Fruit fly (Drosophila melanogaster) whole organism, embryonic: ENCODE data around the gene dao.

Source experiments
- Bdp1 ChIP-seq: fragments of 200-800 bp; sonication (Bioruptor generic); optimal IDR thresholded peaks from 3 replicates; lab custom pipeline; 2016; ENCODE audit warnings: missing biosample characterization, missing genetic modification characterization
- Bteb2 ChIP-seq: fragments of 200-800 bp; sonication (Bioruptor generic); optimal IDR thresholded peaks from 2 replicates; lab custom pipeline; 2016; ENCODE audit warnings: missing biosample characterization, missing genetic modification characterization
- CG10147 ChIP-seq: fragments of 200-800 bp; sonication (Bioruptor generic); optimal IDR thresholded peaks from 2 replicates; lab custom pipeline; 2019; ENCODE audit warnings: missing biosample characterization, mild to moderate bottlenecking, missing genetic modification characterization, moderate library complexity
- CG10267 ChIP-seq: fragments of 200-800 bp; sonication (Bioruptor generic); optimal IDR thresholded peaks from 2 replicates; lab custom pipeline; 2018; ENCODE audit warnings: missing biosample characterization, mild to moderate bottlenecking, missing genetic modification characterization, moderate library complexity
- CG17359 ChIP-seq: fragments of 200-800 bp; sonication (Bioruptor generic); optimal IDR thresholded peaks from 3 replicates; lab custom pipeline; 2018; ENCODE audit warnings: missing biosample characterization, mild to moderate bottlenecking, missing genetic modification characterization, moderate library complexity
- CG18262 ChIP-seq: fragments of 200-800 bp; optimal IDR thresholded peaks from 3 replicates; lab custom pipeline; 2019; ENCODE audit warnings: missing biosample characterization, mild to moderate bottlenecking, missing genetic modification characterization, moderate library complexity
- CG18619 ChIP-seq: fragments of 200-800 bp; sonication (Bioruptor generic); optimal IDR thresholded peaks from 3 replicates; lab custom pipeline; 2017; ENCODE audit warnings: missing biosample characterization, mild to moderate bottlenecking, missing genetic modification characterization
- CG2120 ChIP-seq: fragments of 200-800 bp; sonication (Bioruptor generic); optimal IDR thresholded peaks from 3 replicates; lab custom pipeline; 2016; ENCODE audit warnings: missing biosample characterization, missing genetic modification characterization
- CG2678 ChIP-seq: fragments of 200-800 bp; sonication (Bioruptor generic); optimal IDR thresholded peaks from 3 replicates; lab custom pipeline; 2019; ENCODE audit warnings: missing biosample characterization, mild to moderate bottlenecking, missing genetic modification characterization, moderate library complexity
- CG34224 ChIP-seq: fragments of 200-800 bp; sonication (Bioruptor generic); IDR thresholded peaks from 3 replicates; pipeline ENCODE4 v1.3.6; 2022; ENCODE audit warnings: missing biosample characterization, missing genetic modification characterization; ENCODE audit not compliant: partially characterized antibody
- CG6175 ChIP-seq: fragments of 200-800 bp; sonication (Bioruptor generic); IDR thresholded peaks from 3 replicates; pipeline ENCODE4 v1.3.6; 2022; ENCODE audit warnings: missing biosample characterization, missing genetic modification characterization
- CG6689 ChIP-seq: fragments of 200-800 bp; sonication (Bioruptor generic); IDR thresholded peaks from 2 replicates; pipeline ENCODE4 v1.3.6; 2022; ENCODE audit warnings: missing biosample characterization, missing genetic modification characterization
- CG6813 ChIP-seq: fragments of 200-800 bp; sonication (Bioruptor generic); optimal IDR thresholded peaks from 2 replicates; lab custom pipeline; 2017; ENCODE audit warnings: missing biosample characterization, missing genetic modification characterization, mild to moderate bottlenecking, moderate library complexity, missing genetic modification reagents
- CG7271 ChIP-seq: fragments of 200-800 bp; sonication (Bioruptor generic); optimal IDR thresholded peaks from 2 replicates; lab custom pipeline; 2018; ENCODE audit warnings: missing biosample characterization, mild to moderate bottlenecking, missing genetic modification characterization, moderate library complexity
- CG7839 ChIP-seq: fragments of 200-800 bp; sonication (Bioruptor generic); optimal IDR thresholded peaks from 3 replicates; lab custom pipeline; 2018; ENCODE audit warnings: missing biosample characterization, mild to moderate bottlenecking, missing genetic modification characterization, moderate library complexity
- CG9727 ChIP-seq: fragments of 200-800 bp; sonication (Bioruptor generic); optimal IDR thresholded peaks from 3 replicates; lab custom pipeline; 2017; ENCODE audit warnings: missing biosample characterization, mild to moderate bottlenecking, missing genetic modification characterization
- CG9876 ChIP-seq: fragments of 200-800 bp; sonication (Bioruptor generic); optimal IDR thresholded peaks from 2 replicates; lab custom pipeline; 2016; ENCODE audit warnings: missing biosample characterization, missing genetic modification characterization
- Dll ChIP-seq: fragments of 200-800 bp; sonication (Bioruptor generic); IDR thresholded peaks from 4 replicates; pipeline ENCODE4 v1.3.6; 2022; ENCODE audit warnings: missing biosample characterization, missing genetic modification characterization; ENCODE audit not compliant: partially characterized antibody
- Fer1 ChIP-seq: fragments of 200-800 bp; sonication (Bioruptor generic); optimal IDR thresholded peaks from 2 replicates; lab custom pipeline; 2017; ENCODE audit warnings: missing biosample characterization, mild to moderate bottlenecking, missing genetic modification characterization
- HLHmδ ChIP-seq: fragments of 200-800 bp; sonication (Bioruptor generic); optimal IDR thresholded peaks from 2 replicates; lab custom pipeline; 2018; ENCODE audit warnings: missing biosample characterization, mild to moderate bottlenecking, missing genetic modification characterization, moderate library complexity
- Hmx ChIP-seq: fragments of 200-800 bp; sonication (Bioruptor generic); optimal IDR thresholded peaks from 2 replicates; lab custom pipeline; 2016; ENCODE audit warnings: missing biosample characterization, missing genetic modification characterization
- Lhr ChIP-seq: fragments of 200-800 bp; sonication (Bioruptor generic); optimal IDR thresholded peaks from 3 replicates; lab custom pipeline; 2017; ENCODE audit warnings: mild to moderate bottlenecking, missing biosample characterization, missing genetic modification reagents, missing genetic modification characterization
- Sin3A ChIP-seq: fragments of >200 bp; optimal IDR thresholded peaks from 2 replicates; lab custom pipeline; 2018
- Sry-β ChIP-seq: fragments of 200-800 bp; sonication (Bioruptor generic); optimal IDR thresholded peaks from 2 replicates; lab custom pipeline; 2018; ENCODE audit warnings: missing biosample characterization, mild to moderate bottlenecking, missing genetic modification characterization, moderate library complexity
- ato ChIP-seq: fragments of 200-800 bp; sonication (Bioruptor generic); IDR thresholded peaks from 2 replicates; pipeline ENCODE4 v1.3.6; 2022; ENCODE audit warnings: missing biosample characterization, missing genetic modification characterization; ENCODE audit not compliant: partially characterized antibody
- bcd ChIP-seq: fragments of 200-800 bp; sonication (Bioruptor generic); optimal IDR thresholded peaks from 2 replicates; lab custom pipeline; 2017; ENCODE audit warnings: missing biosample characterization, mild to moderate bottlenecking, missing genetic modification characterization
- cad ChIP-seq: fragments of >200 bp; optimal IDR thresholded peaks from 2 replicates; lab custom pipeline; 2017; ENCODE audit warnings: missing biosample characterization, missing genetic modification characterization
- cg ChIP-seq: fragments of 200-800 bp; sonication (Bioruptor generic); optimal IDR thresholded peaks from 3 replicates; lab custom pipeline; 2019; ENCODE audit warnings: missing biosample characterization, mild to moderate bottlenecking, missing genetic modification characterization, moderate library complexity
- dm ChIP-seq: fragments of 200-800 bp; sonication (Bioruptor generic); optimal IDR thresholded peaks from 3 replicates; lab custom pipeline; 2016; ENCODE audit warnings: missing biosample characterization, missing genetic modification characterization
- dmrt11E ChIP-seq: fragments of 200-800 bp; sonication (Bioruptor generic); optimal IDR thresholded peaks from 3 replicates; lab custom pipeline; 2018; ENCODE audit warnings: missing biosample characterization, mild to moderate bottlenecking, missing genetic modification characterization, moderate library complexity
- dpn ChIP-seq, 2 experiments: fragments of 200-800 bp; sonication (Bioruptor generic); optimal IDR thresholded peaks; 3 replicates each; lab custom pipeline; 2016; ENCODE audit warnings: missing biosample characterization in 2 of 2, missing genetic modification characterization in 2 of 2
- eve ChIP-seq, 2 experiments: fragments of >200 bp; optimal IDR thresholded peaks; 2 replicates each; lab custom pipeline; 2017; ENCODE audit warnings: missing biosample characterization in 2 of 2, missing genetic modification characterization in 2 of 2
- gfzf ChIP-seq: fragments of 200-800 bp; sonication (Bioruptor generic); optimal IDR thresholded peaks from 2 replicates; lab custom pipeline; 2016; ENCODE audit warnings: missing biosample characterization, mild to moderate bottlenecking, missing genetic modification characterization, moderate library complexity
- hkb ChIP-seq, 2 experiments: fragments of 200-800 bp in 1 of 2; fragments of >200 bp in 1 of 2; sonication (Bioruptor generic) in 1 of 2; IDR thresholded peaks in 1 of 2; optimal IDR thresholded peaks in 1 of 2; 2 replicates each; pipeline versions ENCODE4 v1.3.6 to Lab custom; 2017 to 2022; ENCODE audit warnings: missing biosample characterization in 1 of 2, missing genetic modification characterization in 1 of 2
- jigr1 ChIP-seq: fragments of 200-800 bp; sonication (Bioruptor generic); IDR thresholded peaks from 3 replicates; pipeline ENCODE4 v1.3.6; 2022; ENCODE audit warnings: missing biosample characterization, missing genetic modification characterization
- jing ChIP-seq: fragments of 200-800 bp; sonication (Bioruptor generic); optimal IDR thresholded peaks from 2 replicates; lab custom pipeline; 2018; ENCODE audit warnings: missing biosample characterization, mild to moderate bottlenecking, missing genetic modification characterization
- lmd ChIP-seq: fragments of 200-800 bp; sonication (Bioruptor generic); IDR thresholded peaks from 2 replicates; pipeline ENCODE4 v1.3.6; 2022; ENCODE audit warnings: missing biosample characterization, missing genetic modification characterization
- maf-S ChIP-seq: fragments of 200-800 bp; sonication (Bioruptor generic); optimal IDR thresholded peaks from 2 replicates; lab custom pipeline; 2016; ENCODE audit warnings: missing biosample characterization, missing genetic modification characterization
- nau ChIP-seq: fragments of 200-800 bp; sonication (Bioruptor generic); optimal IDR thresholded peaks from 3 replicates; lab custom pipeline; 2017; ENCODE audit warnings: missing biosample characterization, mild to moderate bottlenecking, missing genetic modification characterization, missing genetic modification reagents
- rib ChIP-seq: fragments of 200-800 bp; sonication (Bioruptor generic); IDR thresholded peaks from 2 replicates; pipeline ENCODE4 v1.3.6; 2022; ENCODE audit warnings: missing biosample characterization, missing genetic modification characterization
- row ChIP-seq: fragments of 200-800 bp; sonication (Bioruptor generic); IDR thresholded peaks from 3 replicates; pipeline ENCODE4 v1.3.6; 2022; ENCODE audit warnings: missing biosample characterization, missing genetic modification characterization
- sc ChIP-seq, 3 experiments: fragments of >200 bp in 2 of 3; fragments of 200-800 bp in 1 of 3; sonication (Bioruptor generic) in 1 of 3; optimal IDR thresholded peaks; 2 replicates in 2 of 3; 3 replicates in 1 of 3; lab custom pipeline; 2017; ENCODE audit warnings: mild to moderate bottlenecking in 1 of 3, missing biosample characterization in 1 of 3, missing genetic modification characterization in 1 of 3, missing genetic modification reagents in 1 of 3
- shn ChIP-seq: fragments of 200-800 bp; sonication (Bioruptor generic); optimal IDR thresholded peaks from 3 replicates; lab custom pipeline; 2016; ENCODE audit warnings: missing biosample characterization, missing genetic modification characterization
- sim ChIP-seq: fragments of 200-800 bp; sonication (Bioruptor generic); IDR thresholded peaks from 2 replicates; pipeline ENCODE4 v1.3.6; 2022; ENCODE audit warnings: missing biosample characterization, missing genetic modification characterization
- slbo ChIP-seq: fragments of 200-800 bp; sonication (Bioruptor generic); IDR thresholded peaks from 2 replicates; pipeline ENCODE4 v1.3.6; 2022; ENCODE audit warnings: missing biosample characterization, missing genetic modification characterization
- stc ChIP-seq: fragments of 200-800 bp; sonication (Bioruptor generic); IDR thresholded peaks from 2 replicates; pipeline ENCODE4 v1.3.6; 2022; ENCODE audit warnings: missing biosample characterization, missing genetic modification characterization
- toy ChIP-seq: fragments of 200-800 bp; sonication (Bioruptor generic); IDR thresholded peaks from 2 replicates; pipeline ENCODE4 v1.3.6; 2022; ENCODE audit warnings: missing biosample characterization, missing genetic modification characterization
- unc-4 ChIP-seq: fragments of 200-800 bp; sonication (Bioruptor generic); IDR thresholded peaks from 2 replicates; pipeline ENCODE4 v1.3.6; 2022; ENCODE audit warnings: missing biosample characterization, missing genetic modification characterization; ENCODE audit not compliant: partially characterized antibody
- unpg ChIP-seq: fragments of 200-800 bp; sonication (Bioruptor generic); optimal IDR thresholded peaks from 3 replicates; lab custom pipeline; 2018; ENCODE audit warnings: missing biosample characterization, mild to moderate bottlenecking, missing genetic modification characterization, moderate library complexity
- wek ChIP-seq: fragments of 200-800 bp; sonication (Bioruptor generic); optimal IDR thresholded peaks from 3 replicates; lab custom pipeline; 2018; ENCODE audit warnings: missing biosample characterization, mild to moderate bottlenecking, missing genetic modification characterization, moderate library complexity

dao gene

dm6 chr2L:15256249-15256648 is 7.6 kb downstream of the dao start, which contains the start of the genes PolD3 and Uxt (continued):
- TF ChIP-seq Hmx (GFP tag; lab: Kevin White, UChicago) (no peak), bcd (no peak), jigr1 (GFP tag; lab: Robert Waterston, UW) (no peak), toy (GFP tag; lab: Robert Waterston, UW) (no peak), stc (GFP tag; lab: Robert Waterston, UW) (no peak), unpg (no peak), hkb (optimal IDR thresholded peaks at IDR 0.05; lab: Kevin White, UChicago) (no peak), hkb (GFP tag; IDR thresholded peaks at IDR 0.05; lab: Robert Waterston, UW) (no peak), CG10147 (GFP tag; lab: Kevin White, UChicago) (no peak), nau (GFP tag; lab: Kevin White, UChicago) (no peak), dmrt11E (no peak), Lhr (GFP tag; lab: Kevin White, UChicago) (no peak), CG10267 (tag; lab: Kevin White, UChicago) (peak; percentile 25), CG2678 (tag; lab: Kevin White, UChicago) (no peak), Sin3A (no peak), dm (GFP tag; lab: Kevin White, UChicago) (no peak), jing (GFP tag; lab: Kevin White, UChicago) (no peak), CG2120 (no peak), cg (GFP tag; lab: Kevin White, UChicago) (no peak), Fer1 (GFP tag; lab: Kevin White, UChicago) (no peak), CG18619 (no peak), lmd (GFP tag; lab: Robert Waterston, UW) (no peak), CG6175 (GFP tag; lab: Robert Waterston, UW) (no peak), ato (GFP tag; lab: Robert Waterston, UW) (no peak), maf-S (GFP tag; lab: Kevin White, UChicago) (no peak), CG7271 (no peak), gfzf (peak; percentile 63), sc (optimal IDR thresholded peaks at IDR 0.05; lab: Kevin White, UChicago) (no peak), sc (GFP tag; optimal IDR thresholded peaks at IDR 0.05; lab: Kevin White, UChicago) (no peak), CG6689 (GFP tag; lab: Robert Waterston, UW) (no peak), shn (no peak), unc-4 (no peak; the same call in 1 of the 2 replicates), rib (GFP tag; lab: Robert Waterston, UW) (no peak), row (GFP tag; lab: Robert Waterston, UW) (peak; percentile 78), sim (GFP tag; lab: Robert Waterston, UW) (no peak), HLHmδ (GFP tag; lab: Kevin White, UChicago) (no peak), Sry-β (GFP tag; lab: Kevin White, UChicago) (peak; percentile 90), Bteb2 (GFP tag; lab: Kevin White, UChicago) (no peak), wek (GFP tag; lab: Kevin White, UChicago) (no peak), dpn (GFP tag; optimal IDR thresholded peaks at IDR 0.05; lab: Kevin White, UChicago) (no peak), CG18262 (no peak), cad (no peak), CG34224 (GFP tag; lab: Robert Waterston, UW) (no peak), Dll (GFP tag; lab: Robert Waterston, UW) (peak; percentile 64; the same call in 1 of the 4 replicates), slbo (no peak), CG17359 (tag; lab: Kevin White, UChicago) (no peak), CG7839 (tag; lab: Kevin White, UChicago) (no peak), CG9876 (GFP tag; lab: Kevin White, UChicago) (no peak), CG6813 (no peak), CG9727 (GFP tag; lab: Kevin White, UChicago) (no peak), Bdp1 (GFP tag; lab: Kevin White, UChicago) (no peak), eve (GFP tag; optimal IDR thresholded peaks at IDR 0.05; lab: Kevin White, UChicago) (no peak)
